Fruit fly (Drosophila melanogaster): ENCODE results near the gene sip2.

The sip2 gene

dm6 chr2L:6968013-6968517 is 4.2 kb upstream of the sip2 start (continued):
- TF ChIP-seq CG5245 (GFP tag; optimal IDR thresholded peaks at IDR 0.05), result peak; percentile 26
- TF ChIP-seq yki (optimal IDR thresholded peaks at IDR 0.05), result no peak
- no peak for TF ChIP-seq tio (GFP tag; optimal IDR thresholded peaks at IDR 0.05)
- no peak for TF ChIP-seq Sry-β (GFP tag; optimal IDR thresholded peaks at IDR 0.05)
- TF ChIP-seq salm (tag; optimal IDR thresholded peaks at IDR 0.05), result peak; percentile 35
- TF ChIP-seq trh (GFP tag; optimal IDR thresholded peaks at IDR 0.05), result no peak
- TF ChIP-seq CG17328 (GFP tag; IDR thresholded peaks at IDR 0.05), result peak; percentile 51
- TF ChIP-seq CG15514 (GFP tag; optimal IDR thresholded peaks at IDR 0.05), result peak; percentile 4
- TF ChIP-seq CG1602 (GFP tag; optimal IDR thresholded peaks at IDR 0.05), result no peak
- TF ChIP-seq CG3065 (GFP tag; optimal IDR thresholded peaks at IDR 0.05), result no peak
- 0 out of 3 replicates have a peak, but pooled peaks have one; percentile 14 for TF ChIP-seq CG11093 (GFP tag; IDR thresholded peaks at IDR 0.05)
- TF ChIP-seq lola (GFP tag; optimal IDR thresholded peaks at IDR 0.05), result peak in 1 of 3 experiments; percentile 41
- TF ChIP-seq Atf6 (GFP tag; IDR thresholded peaks at IDR 0.05), result 0 out of 2 replicates have a peak, but pooled peaks have one; percentile 50
- no peak for TF ChIP-seq nau (GFP tag; optimal IDR thresholded peaks at IDR 0.05)
- TF ChIP-seq CG10147 (GFP tag; optimal IDR thresholded peaks at IDR 0.05), result no peak
- TF ChIP-seq CG2889 (GFP tag; IDR thresholded peaks at IDR 0.05), result peak; percentile 93
- no peak for TF ChIP-seq disco-r (GFP tag; optimal IDR thresholded peaks at IDR 0.05)
- TF ChIP-seq CG7786 (GFP tag; optimal IDR thresholded peaks at IDR 0.05), result peak; percentile 28
- TF ChIP-seq otp (GFP tag; IDR thresholded peaks at IDR 0.05), result no peak
- no peak for TF ChIP-seq Hr39 (optimal IDR thresholded peaks at IDR 0.05)
- no peak for TF ChIP-seq CG5180 (GFP tag; optimal IDR thresholded peaks at IDR 0.05)
- TF ChIP-seq grn (GFP tag; optimal IDR thresholded peaks at IDR 0.05), result no peak
- TF ChIP-seq p53 (GFP tag; optimal IDR thresholded peaks at IDR 0.05), result peak; percentile 13
- TF ChIP-seq CG14860 (GFP tag; IDR thresholded peaks at IDR 0.05; ENCODE audit: partially characterized antibody), result peak; percentile 59
- no peak for TF ChIP-seq gce (GFP tag; IDR thresholded peaks at IDR 0.05)
- peak; percentile 93 for TF ChIP-seq MESR4 (GFP tag; optimal IDR thresholded peaks at IDR 0.05)
- no peak for TF ChIP-seq zf30C (GFP tag; optimal IDR thresholded peaks at IDR 0.05)
- TF ChIP-seq Trl (optimal IDR thresholded peaks at IDR 0.05), result no peak
- peak; percentile 29 for TF ChIP-seq Trl (GFP tag; optimal IDR thresholded peaks at IDR 0.05)
- TF ChIP-seq MBD-R2 (GFP tag; IDR thresholded peaks at IDR 0.05), result peak; percentile 65; the same call in 1 of the 2 replicates
- no peak for TF ChIP-seq eve (GFP tag; optimal IDR thresholded peaks at IDR 0.05)
- no peak for TF ChIP-seq CG3838 (GFP tag; optimal IDR thresholded peaks at IDR 0.05)
- no peak for TF ChIP-seq prd (optimal IDR thresholded peaks at IDR 0.05)
- peak; percentile 23; the same call in 1 of the 3 replicates for TF ChIP-seq prd (GFP tag; IDR thresholded peaks at IDR 0.05)
- TF ChIP-seq CG6765 (GFP tag; optimal IDR thresholded peaks at IDR 0.05), result no peak
- no peak for TF ChIP-seq CG11696 (GFP tag; IDR thresholded peaks at IDR 0.05)
- TF ChIP-seq CG14441 (GFP tag; IDR thresholded peaks at IDR 0.05), result peak; percentile 48; the same call in 1 of the 2 replicates
- TF ChIP-seq bowl (GFP tag; IDR thresholded peaks at IDR 0.05), result peak; percentile 21; the same call in 1 of the 2 replicates
- peak; percentile 1 for TF ChIP-seq pum (GFP tag; optimal IDR thresholded peaks at IDR 0.05)
- TF ChIP-seq CG10366 (GFP tag; IDR thresholded peaks at IDR 0.05), result no peak
- no peak for TF ChIP-seq CG12155 (GFP tag; optimal IDR thresholded peaks at IDR 0.05)
- TF ChIP-seq E2f2 (GFP tag; IDR thresholded peaks at IDR 0.05), result no peak; the same call in 1 of the 2 replicates
- TF ChIP-seq unpg (GFP tag; optimal IDR thresholded peaks at IDR 0.05), result peak; percentile 64
- peak; percentile 74; the same call in 1 of the 3 replicates for TF ChIP-seq CG17361 (GFP tag; IDR thresholded peaks at IDR 0.05)
- peak; percentile 24; the same call in 1 of the 2 replicates for TF ChIP-seq CG6689 (GFP tag; IDR thresholded peaks at IDR 0.05)
- no peak for TF ChIP-seq CG9817 (tag; optimal IDR thresholded peaks at IDR 0.05)
- no peak; the same call in 1 of the 3 replicates for TF ChIP-seq knrl (GFP tag; IDR thresholded peaks at IDR 0.05; ENCODE audit: partially characterized antibody)
- peak; percentile 16; the same call in 2 of the 3 replicates for TF ChIP-seq CG11456 (GFP tag; IDR thresholded peaks at IDR 0.05)
- TF ChIP-seq CG15073 (GFP tag; optimal IDR thresholded peaks at IDR 0.05), result no peak
- no peak for TF ChIP-seq Rx (GFP tag; IDR thresholded peaks at IDR 0.05)
- peak; percentile 75 for TF ChIP-seq CG2120 (GFP tag; optimal IDR thresholded peaks at IDR 0.05)
- TF ChIP-seq Lim3 (GFP tag; IDR thresholded peaks at IDR 0.05), result no peak

Data from whole organism, embryonic.